Worm (Caenorhabditis elegans) whole organism, L2 larva: ENCODE results near the gene fbxa-114.

Experiments
- C34F6.9 ChIP-seq: fragments of 150-350 bp; optimal IDR thresholded peaks from 2 replicates; lab custom pipeline; 2014; ENCODE audit warnings: missing biosample characterization, missing genetic modification characterization
- ZK546.5 ChIP-seq: sonication (generic microtip); optimal IDR thresholded peaks from 2 replicates; lab custom pipeline; 2017; ENCODE audit warnings: missing biosample characterization, missing genetic modification characterization
- alr-1 ChIP-seq: fragments of 150-350 bp; optimal IDR thresholded peaks from 2 replicates; lab custom pipeline; 2014; ENCODE audit warnings: missing biosample characterization, missing genetic modification characterization
- aly-2 ChIP-seq: fragments of 150-350 bp; optimal IDR thresholded peaks from 2 replicates; lab custom pipeline; 2014; ENCODE audit warnings: missing biosample characterization, missing genetic modification characterization
- ceh-16 ChIP-seq: fragments of 150-350 bp; optimal IDR thresholded peaks from 2 replicates; lab custom pipeline; 2014; ENCODE audit warnings: missing biosample characterization, missing genetic modification characterization
- ceh-82 ChIP-seq: fragments of 150-350 bp; optimal IDR thresholded peaks from 2 replicates; lab custom pipeline; 2014; ENCODE audit warnings: missing biosample characterization, missing genetic modification characterization
- crh-2 ChIP-seq: sonication (generic microtip); optimal IDR thresholded peaks from 2 replicates; lab custom pipeline; 2017; ENCODE audit warnings: missing biosample characterization, missing genetic modification characterization
- egl-27 ChIP-seq: sonication (generic microtip); optimal IDR thresholded peaks from 3 replicates; lab custom pipeline; 2017; ENCODE audit warnings: missing biosample characterization, missing genetic modification reagents, missing genetic modification characterization
- elt-1 ChIP-seq: fragments of 150-350 bp; optimal IDR thresholded peaks from 2 replicates; lab custom pipeline; 2014; ENCODE audit warnings: missing biosample characterization, missing genetic modification characterization
- fos-1 ChIP-seq: fragments of 150-350 bp; optimal IDR thresholded peaks from 2 replicates; lab custom pipeline; 2014; ENCODE audit warnings: missing biosample characterization, missing genetic modification characterization
- gmeb-1 ChIP-seq: fragments of 150-350 bp; optimal IDR thresholded peaks from 2 replicates; lab custom pipeline; 2014; ENCODE audit warnings: missing biosample characterization, missing genetic modification characterization
- lin-11 ChIP-seq: fragments of 150-350 bp; sonication (generic microtip); optimal IDR thresholded peaks from 2 replicates; lab custom pipeline; 2014; ENCODE audit warnings: missing biosample characterization, missing genetic modification characterization, inconsistent platforms, mixed read lengths
- lin-39 ChIP-seq: fragments of 150-350 bp; optimal IDR thresholded peaks from 2 replicates; lab custom pipeline; 2014; ENCODE audit warnings: missing biosample characterization, missing genetic modification reagents, missing genetic modification characterization
- lsy-2 ChIP-seq, 2 experiments: fragments of 150-350 bp in 1 of 2; sonication (generic microtip) in 1 of 2; optimal IDR thresholded peaks; 2 replicates each; lab custom pipeline; 2014 to 2017; ENCODE audit warnings: missing biosample characterization in 2 of 2, missing genetic modification characterization in 2 of 2
- mab-5 ChIP-seq: fragments of 150-350 bp; optimal IDR thresholded peaks from 2 replicates; lab custom pipeline; 2014; ENCODE audit warnings: missing biosample characterization, missing genetic modification characterization
- mbf-1 ChIP-seq: sonication (generic microtip); optimal IDR thresholded peaks from 2 replicates; lab custom pipeline; 2017; ENCODE audit warnings: missing biosample characterization, missing genetic modification characterization
- mdl-1 ChIP-seq, 2 experiments: fragments of 150-350 bp in 1 of 2; sonication (generic microtip) in 1 of 2; optimal IDR thresholded peaks; 2 replicates each; lab custom pipeline; 2017; ENCODE audit warnings: missing biosample characterization in 2 of 2, missing genetic modification characterization in 2 of 2
- nhr-12 ChIP-seq: fragments of 150-350 bp; optimal IDR thresholded peaks from 2 replicates; lab custom pipeline; 2014; ENCODE audit warnings: missing biosample characterization, missing genetic modification characterization
- nhr-129 ChIP-seq: fragments of 150-350 bp; optimal IDR thresholded peaks from 2 replicates; lab custom pipeline; 2014; ENCODE audit warnings: missing biosample characterization, missing genetic modification characterization
- nhr-25 ChIP-seq: fragments of 150-350 bp; sonication (generic microtip); optimal IDR thresholded peaks from 3 replicates; lab custom pipeline; 2014; ENCODE audit warnings: missing biosample characterization, missing genetic modification characterization
- peb-1 ChIP-seq: fragments of 150-350 bp; optimal IDR thresholded peaks from 2 replicates; lab custom pipeline; 2014; ENCODE audit warnings: missing biosample characterization, missing genetic modification characterization
- sem-4 ChIP-seq: fragments of 150-350 bp; optimal IDR thresholded peaks from 2 replicates; lab custom pipeline; 2014; ENCODE audit warnings: missing biosample characterization, missing genetic modification reagents, missing genetic modification characterization
- skn-1 ChIP-seq: sonication (generic microtip); optimal IDR thresholded peaks from 2 replicates; lab custom pipeline; 2017; ENCODE audit warnings: missing biosample characterization, missing genetic modification characterization
- sma-3 ChIP-seq: sonication (generic microtip); optimal IDR thresholded peaks from 2 replicates; lab custom pipeline; 2016; ENCODE audit warnings: missing genetic modification reagents, missing genetic modification characterization, missing compliant biosample characterization
- sma-9 ChIP-seq, 2 experiments: fragments of 150-350 bp in 1 of 2; sonication (generic microtip) in 1 of 2; optimal IDR thresholded peaks; 2 replicates each; lab custom pipeline; 2014 to 2016; ENCODE audit warnings: missing genetic modification characterization in 2 of 2, mild to moderate bottlenecking in 1 of 2, missing biosample characterization in 1 of 2, missing compliant biosample characterization in 1 of 2, missing genetic modification reagents in 1 of 2, moderate library complexity in 1 of 2
- snpc-4 ChIP-seq: fragments of 150-350 bp; optimal IDR thresholded peaks from 2 replicates; lab custom pipeline; 2014; ENCODE audit warnings: missing biosample characterization, missing genetic modification characterization
- ztf-1 ChIP-seq: fragments of 200-800 bp; sonication (Bioruptor generic); conservative IDR thresholded peaks from 2 replicates; pipeline ENCODE4 v1.3.6; 2022; ENCODE audit warnings: missing genetic modification characterization, missing compliant biosample characterization
- ztf-11 ChIP-seq: sonication (generic microtip); optimal IDR thresholded peaks from 2 replicates; lab custom pipeline; 2017; ENCODE audit warnings: missing biosample characterization, missing genetic modification characterization
- ztf-4 ChIP-seq: fragments of 150-350 bp; optimal IDR thresholded peaks from 2 replicates; lab custom pipeline; 2014; ENCODE audit warnings: missing biosample characterization, missing genetic modification characterization

Gene fbxa-114

DNA sequence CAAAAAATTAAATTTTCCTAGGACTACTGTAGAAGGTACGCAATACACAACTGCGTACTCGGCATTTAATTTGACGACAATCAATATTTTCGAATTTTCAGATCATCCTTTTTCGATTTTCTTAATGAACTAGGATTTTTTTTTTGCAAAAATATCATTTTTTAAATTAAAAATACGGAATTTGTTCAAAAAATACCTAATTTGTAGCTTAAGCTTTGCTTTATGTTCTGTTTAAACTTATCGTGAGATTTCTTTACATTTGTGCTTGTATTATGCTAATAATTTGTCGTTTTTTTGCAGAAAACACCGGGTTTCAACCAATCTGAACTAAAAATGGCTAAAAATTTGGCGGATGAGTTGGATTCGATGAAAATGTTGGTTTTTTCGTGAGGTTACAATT lies 4.7 kb upstream of the fbxa-114 start, which contains the start of gene ftr-1:
Gene ftr-1, plus strand, starts transcription at position 301 of the 400 bp plus-strand sequence.
- TF ChIP-seq mbf-1 (tag; lab: Kevin White, UChicago) (no peak), sem-4 (no peak), lin-11 (tag; lab: Kevin White, UChicago) (no peak), skn-1 (no peak)

DNA sequence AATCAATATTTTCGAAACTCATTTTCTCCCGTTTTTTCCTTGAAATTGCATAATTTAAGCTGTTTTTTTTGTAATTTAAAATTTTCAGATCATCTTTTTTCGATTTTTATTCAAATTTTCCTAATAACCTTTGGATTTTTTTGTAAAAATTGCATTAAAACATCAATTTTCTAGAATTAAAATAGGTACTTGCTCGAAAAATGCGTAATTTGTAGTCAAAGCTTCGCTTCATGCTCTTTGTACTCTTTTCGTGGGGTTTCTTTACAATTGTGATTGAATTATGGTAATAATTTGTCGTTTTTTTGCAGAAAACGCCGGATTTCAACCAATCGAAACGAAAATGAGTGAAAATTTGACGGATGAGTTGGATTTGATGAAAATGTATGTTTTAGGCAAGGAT lies 2.5 kb upstream of the fbxa-114 start, which contains the start of gene fog-2:
Gene fog-2, plus strand, starts transcription at position 301 of the 400 bp plus-strand sequence.
- no peak for TF ChIP-seq mdl-1 (tag; optimal IDR thresholded peaks at IDR 0.05; lab: Kevin White, UChicago)
- no peak for TF ChIP-seq elt-1 (tag; lab: Kevin White, UChicago)
- TF ChIP-seq sma-3 (GFP tag; lab: Kevin White, UChicago), result no peak
- no peak for TF ChIP-seq aly-2 (tag; lab: Kevin White, UChicago)
- no peak for TF ChIP-seq sem-4
- no peak for TF ChIP-seq ztf-11 (tag; lab: Kevin White, UChicago)
- no peak for TF ChIP-seq snpc-4 (tag; lab: Kevin White, UChicago)
- no peak for TF ChIP-seq nhr-12 (tag; lab: Kevin White, UChicago)
- no peak for TF ChIP-seq lin-39 (tag; lab: Kevin White, UChicago)
- no peak for TF ChIP-seq ceh-82 (tag; lab: Kevin White, UChicago)
- TF ChIP-seq ztf-4 (tag; lab: Kevin White, UChicago), result no peak
- TF ChIP-seq gmeb-1 (tag; lab: Kevin White, UChicago), result no peak

DNA sequence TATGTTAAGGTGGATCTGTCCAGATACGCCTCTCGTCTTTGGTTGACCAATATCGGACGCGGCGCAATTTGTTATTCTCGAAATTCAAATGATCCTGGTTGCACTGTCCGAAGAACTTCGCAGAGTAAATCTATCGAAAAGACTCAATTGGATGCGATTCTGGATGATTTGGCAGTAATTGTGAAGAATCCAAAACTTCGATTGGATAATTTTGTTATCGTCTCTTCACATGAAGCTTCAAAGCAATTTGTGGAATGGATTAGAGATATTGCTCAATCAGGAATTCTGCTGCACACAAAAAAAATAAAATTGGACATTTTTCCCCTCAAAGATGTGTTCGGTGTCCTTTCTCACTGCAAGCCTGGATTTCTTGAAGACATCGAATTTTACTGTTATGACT lies 1.8 kb upstream of the fbxa-114 start:
- no peak for TF ChIP-seq skn-1
- no peak for TF ChIP-seq aly-2 (tag; lab: Kevin White, UChicago)
- no peak for TF ChIP-seq mab-5 (tag; lab: Kevin White, UChicago)

DNA sequence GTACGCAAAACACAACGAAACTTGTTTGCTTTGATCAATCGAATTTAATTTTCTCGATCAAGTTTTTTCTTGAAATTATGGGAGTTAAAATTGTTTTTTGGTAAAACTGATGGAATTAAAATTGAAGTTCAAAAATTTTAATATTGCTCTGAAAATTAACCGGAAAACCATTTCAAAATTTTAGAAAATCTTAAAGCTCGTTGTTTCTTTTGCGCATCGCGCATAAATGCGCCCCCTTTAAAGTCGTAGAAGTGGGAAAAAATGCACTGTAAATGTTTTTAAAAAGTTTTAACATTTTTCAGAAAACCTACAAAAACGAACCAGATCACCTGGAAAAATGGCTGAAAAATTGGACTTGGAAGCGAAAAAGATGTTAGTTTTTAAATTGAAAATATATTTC lies 1.7 kb downstream of the fbxa-114 start, which contains the start of gene fbxa-113:
Gene fbxa-113, plus strand, starts transcription at position 301 of the 400 bp plus-strand sequence.
- TF ChIP-seq gmeb-1 (tag; lab: Kevin White, UChicago) (no peak), ztf-1 (GFP tag; lab: Robert Waterston, UW) (no peak), alr-1 (tag; lab: Kevin White, UChicago) (no peak)

DNA sequence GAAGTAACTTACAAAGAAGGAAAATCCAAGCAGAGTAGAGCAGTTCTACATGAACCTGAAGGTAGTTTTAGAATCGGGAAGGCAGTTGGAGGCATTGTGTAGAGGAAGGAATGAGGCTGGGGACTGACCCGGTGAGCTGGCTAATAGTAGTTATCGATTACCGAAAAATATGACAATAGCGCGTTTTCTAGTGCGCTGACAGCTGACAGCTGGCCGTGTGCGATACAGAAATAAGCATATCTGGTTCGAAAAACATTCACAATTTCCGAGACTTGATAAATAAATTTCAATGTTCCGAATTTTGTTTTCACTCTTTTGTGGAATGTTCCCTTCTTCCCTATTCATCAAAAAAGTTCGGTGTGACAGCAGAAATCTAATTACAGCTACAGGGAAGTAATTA lies 4.7 kb downstream of the fbxa-114 start, which contains the start of the genes fbxb-59 and srbc-34:
Gene fbxb-59, minus strand, starts transcription at position 101 of the 400 bp plus-strand sequence.
Gene srbc-34, plus strand, starts transcription at position 233 of the 400 bp plus-strand sequence.
- TF ChIP-seq lsy-2 (tag; optimal IDR thresholded peaks at IDR 0.05; lab: Kevin White, UChicago) (no peak), ztf-1 (GFP tag; lab: Robert Waterston, UW) (no peak), peb-1 (tag; lab: Kevin White, UChicago) (no peak), nhr-129 (tag; lab: Kevin White, UChicago) (no peak), mab-5 (tag; lab: Kevin White, UChicago) (no peak), ZK546.5 (tag; lab: Kevin White, UChicago) (no peak), nhr-25 (tag; lab: Kevin White, UChicago) (no peak)

DNA sequence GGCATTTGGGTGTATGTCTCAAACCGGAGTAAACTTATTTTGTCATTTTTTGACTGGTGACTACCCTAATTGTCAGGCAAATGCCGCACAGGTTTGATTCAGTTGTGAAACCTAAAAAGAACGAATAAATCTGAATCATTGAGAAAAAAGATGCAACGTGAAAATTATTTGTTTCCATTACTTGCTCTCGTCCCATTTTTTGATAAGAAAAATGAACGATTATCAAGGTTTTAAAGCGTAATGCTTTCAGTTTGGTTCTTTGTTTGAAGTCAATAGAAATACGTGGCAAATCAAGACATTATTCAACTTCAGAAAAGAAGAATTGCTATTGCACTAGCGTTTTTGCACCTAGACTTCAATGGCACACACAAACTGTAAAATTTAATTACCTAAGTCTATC lies 11.2 kb downstream of the fbxa-114 start, which contains the start of gene Y113G7B.12:
Gene Y113G7B.12, minus strand, starts transcription at position 101 of the 400 bp plus-strand sequence.
- TF ChIP-seq fos-1 (tag; lab: Kevin White, UChicago), result peak; percentile 58
- no peak for TF ChIP-seq sma-9 (GFP tag; optimal IDR thresholded peaks at IDR 0.05; lab: Kevin White, UChicago)
- TF ChIP-seq sma-9 (tag; optimal IDR thresholded peaks at IDR 0.05; lab: Kevin White, UChicago), result no peak
- peak; percentile 11 for TF ChIP-seq crh-2 (tag; lab: Kevin White, UChicago)

DNA sequence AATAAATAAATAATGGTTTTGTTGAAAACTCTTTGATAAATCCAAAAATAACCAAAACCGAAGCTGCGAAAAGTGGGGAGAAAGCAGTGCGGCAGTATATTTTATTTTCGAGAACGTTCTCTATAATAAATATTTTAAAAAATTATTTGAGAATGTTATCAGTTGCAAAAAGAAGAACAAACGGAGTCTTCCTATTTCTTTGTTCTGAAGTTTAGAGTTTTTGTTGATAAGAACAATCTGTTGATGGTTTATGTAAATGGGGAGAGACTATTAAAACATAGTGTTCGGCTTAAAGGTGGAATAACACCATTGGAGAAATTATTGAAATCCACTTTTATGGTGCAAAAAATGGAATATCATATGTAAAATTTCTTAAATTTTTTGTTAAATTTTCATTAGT lies 11.7 kb downstream of the fbxa-114 start:
- TF ChIP-seq C34F6.9 (tag; lab: Kevin White, UChicago) (no peak), fos-1 (tag; lab: Kevin White, UChicago) (peak; percentile 37)
- TF ChIP-seq, all 48 proteins: peak for 1

DNA sequence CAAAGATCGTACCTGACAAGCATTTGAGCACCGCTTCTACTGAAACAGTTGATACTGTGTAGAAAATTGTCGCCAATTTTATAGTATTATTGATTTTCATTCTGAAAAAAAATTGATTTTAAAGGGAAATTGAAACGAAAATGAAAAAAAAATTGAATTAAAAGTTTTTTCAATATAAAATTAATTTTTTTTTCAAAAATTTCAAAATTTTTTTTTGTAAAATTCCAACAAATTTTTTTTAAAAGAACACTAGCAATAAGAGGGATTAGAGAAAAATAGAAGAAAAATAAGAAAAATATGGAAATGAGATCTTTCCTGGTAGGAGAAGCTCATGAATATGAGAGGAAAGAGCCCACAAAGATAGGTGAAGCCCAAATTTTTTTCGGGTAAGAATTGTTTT lies 13.8 kb downstream of the fbxa-114 start, which contains the start of gene Y113G7B.11:
Gene Y113G7B.11, minus strand, starts transcription at position 101 of the 400 bp plus-strand sequence.
- TF ChIP-seq ceh-16, result no peak
- TF ChIP-seq egl-27 (tag; lab: Kevin White, UChicago), result no peak
